Worm (Caenorhabditis elegans) whole organism, young adult: Measurements from ENCODE around the gene ZK666.2.
A peak's percentile ranks its signal among the peaks of the same experiment; 100 is the strongest.
"Not testable (repeated sequence)": the region's sequence is repeated elsewhere in the genome, so short reads cannot be mapped to it uniquely, and the experiment has no call there.

Experiments used
- B0336.3 ChIP-seq: fragments of 200-800 bp; sonication (Bioruptor generic); IDR thresholded peaks from 2 replicates; pipeline ENCODE4 v1.3.6; 2022; ENCODE audit warnings: missing genetic modification characterization, missing compliant biosample characterization
- F10E7.11 ChIP-seq: sonication (generic microtip); optimal IDR thresholded peaks from 2 replicates; lab custom pipeline; 2017; ENCODE audit warnings: mild to moderate bottlenecking, missing genetic modification characterization, moderate library complexity, missing compliant biosample characterization
- F22D6.2 ChIP-seq: sonication (generic microtip); optimal IDR thresholded peaks from 2 replicates; lab custom pipeline; 2016; ENCODE audit warnings: mild to moderate bottlenecking, missing genetic modification characterization, missing compliant biosample characterization
- F23B12.7 ChIP-seq: sonication (generic microtip); optimal IDR thresholded peaks from 2 replicates; lab custom pipeline; 2017; ENCODE audit warnings: missing genetic modification characterization, mild to moderate bottlenecking, missing compliant biosample characterization, antibody characterized with exemption, moderate library complexity; ENCODE audit not compliant: insufficient read depth
- F33H1.4 ChIP-seq: fragments of 200-800 bp; sonication (Bioruptor generic); IDR thresholded peaks from 2 replicates; pipeline ENCODE4 v1.3.6; 2022; ENCODE audit warnings: missing genetic modification reagents, missing genetic modification characterization, missing compliant biosample characterization
- F55B11.4 ChIP-seq: sonication (generic microtip); optimal IDR thresholded peaks from 2 replicates; lab custom pipeline; 2016; ENCODE audit warnings: missing compliant biosample characterization, missing genetic modification characterization, borderline replicate concordance; ENCODE audit not compliant: insufficient read depth
- F57A8.1 ChIP-seq: fragments of 200-800 bp; sonication (Bioruptor generic); optimal IDR thresholded peaks from 2 replicates; lab custom pipeline; 2018; ENCODE audit warnings: mild to moderate bottlenecking, missing genetic modification characterization, moderate library complexity, missing compliant biosample characterization
- T26A5.8 ChIP-seq: sonication (generic microtip); optimal IDR thresholded peaks from 2 replicates; lab custom pipeline; 2016; ENCODE audit warnings: missing genetic modification characterization, missing compliant biosample characterization
- Y53G8AR.9 ChIP-seq: fragments of 200-800 bp; sonication (Bioruptor generic); conservative IDR thresholded peaks from 2 replicates; pipeline ENCODE4 v1.3.6; 2022; ENCODE audit warnings: missing genetic modification reagents, missing genetic modification characterization, missing compliant biosample characterization
- Y95B8A.8 ChIP-seq: fragments of 200-800 bp; sonication (Bioruptor generic); IDR thresholded peaks from 2 replicates; pipeline ENCODE4 v1.3.6; 2022; ENCODE audit warnings: missing genetic modification reagents, missing genetic modification characterization, missing compliant biosample characterization
- ZK185.1 ChIP-seq: sonication (generic microtip); optimal IDR thresholded peaks from 2 replicates; lab custom pipeline; 2016; ENCODE audit warnings: mild to moderate bottlenecking, missing genetic modification characterization, missing compliant biosample characterization; ENCODE audit not compliant: poor library complexity, severe bottlenecking
- akir-1 ChIP-seq: fragments of 200-800 bp; sonication (Bioruptor generic); optimal IDR thresholded peaks from 2 replicates; lab custom pipeline; 2018; ENCODE audit warnings: mild to moderate bottlenecking, missing genetic modification characterization, moderate library complexity, missing compliant biosample characterization
- aptf-2 ChIP-seq: fragments of 200-800 bp; sonication (Bioruptor generic); conservative IDR thresholded peaks from 2 replicates; pipeline ENCODE4 v1.3.6; 2022; ENCODE audit warnings: missing genetic modification reagents, missing genetic modification characterization, missing compliant biosample characterization
- atf-7 ChIP-seq: sonication (generic microtip); optimal IDR thresholded peaks from 2 replicates; lab custom pipeline; 2017; ENCODE audit warnings: mild to moderate bottlenecking, missing genetic modification characterization, missing compliant biosample characterization
- athp-1 ChIP-seq: sonication (generic microtip); optimal IDR thresholded peaks from 2 replicates; lab custom pipeline; 2017; ENCODE audit warnings: mild to moderate bottlenecking, missing genetic modification characterization, missing compliant biosample characterization
- attf-5 ChIP-seq: fragments of 200-800 bp; sonication (Bioruptor generic); optimal IDR thresholded peaks from 2 replicates; lab custom pipeline; 2018; ENCODE audit warnings: mild to moderate bottlenecking, missing genetic modification characterization, missing compliant biosample characterization
- bed-1 ChIP-seq: fragments of 200-800 bp; sonication (Bioruptor generic); IDR thresholded peaks from 2 replicates; pipeline ENCODE4 v1.3.6; 2022; ENCODE audit warnings: missing genetic modification reagents, missing genetic modification characterization, missing compliant biosample characterization
- bed-2 ChIP-seq: fragments of 200-800 bp; sonication (Bioruptor generic); IDR thresholded peaks from 2 replicates; pipeline ENCODE4 v1.3.6; 2022; ENCODE audit warnings: missing genetic modification reagents, missing genetic modification characterization, missing compliant biosample characterization
- cebp-2 ChIP-seq: fragments of 200-800 bp; sonication (Bioruptor generic); IDR thresholded peaks from 2 replicates; pipeline ENCODE4 v1.3.6; 2022; ENCODE audit warnings: missing genetic modification characterization, missing compliant biosample characterization
- ceh-27 ChIP-seq: fragments of 200-800 bp; sonication (Bioruptor generic); optimal IDR thresholded peaks from 2 replicates; lab custom pipeline; 2018; ENCODE audit warnings: mild to moderate bottlenecking, missing genetic modification characterization, moderate library complexity, missing compliant biosample characterization
- ceh-58 ChIP-seq: fragments of 200-800 bp; sonication (Bioruptor generic); IDR thresholded peaks from 2 replicates; pipeline ENCODE4 v1.3.6; 2022; ENCODE audit warnings: missing genetic modification characterization, missing compliant biosample characterization
- dox-1 ChIP-seq: fragments of 200-800 bp; sonication (Bioruptor generic); IDR thresholded peaks from 2 replicates; pipeline ENCODE4 v1.3.6; 2022; ENCODE audit warnings: missing genetic modification reagents, missing genetic modification characterization, missing compliant biosample characterization
- efl-1 ChIP-seq: fragments of 150-350 bp; optimal IDR thresholded peaks from 2 replicates; lab custom pipeline; 2014; ENCODE audit warnings: missing biosample characterization, missing genetic modification reagents, missing genetic modification characterization
- fkh-3 ChIP-seq: sonication (generic microtip); optimal IDR thresholded peaks from 2 replicates; lab custom pipeline; 2016; ENCODE audit warnings: mild to moderate bottlenecking, missing genetic modification characterization, missing compliant biosample characterization
- hlh-26 ChIP-seq: fragments of 200-800 bp; sonication (Bioruptor generic); conservative IDR thresholded peaks from 2 replicates; pipeline ENCODE4 v1.3.6; 2022; ENCODE audit warnings: missing genetic modification reagents, missing genetic modification characterization, missing compliant biosample characterization
- let-526 ChIP-seq: fragments of 200-800 bp; sonication (Bioruptor generic); IDR thresholded peaks from 2 replicates; pipeline ENCODE4 v1.3.6; 2022; ENCODE audit warnings: missing genetic modification reagents, missing genetic modification characterization, missing compliant biosample characterization
- lin-26 ChIP-seq: fragments of 200-800 bp; sonication (Bioruptor generic); IDR thresholded peaks from 2 replicates; pipeline ENCODE4 v1.3.6; 2022; ENCODE audit warnings: missing genetic modification reagents, missing genetic modification characterization, missing compliant biosample characterization
- lin-54 ChIP-seq: fragments of 200-800 bp; sonication (Bioruptor generic); optimal IDR thresholded peaks from 2 replicates; lab custom pipeline; 2018; ENCODE audit warnings: mild to moderate bottlenecking, missing genetic modification characterization, missing compliant biosample characterization
- madf-6 ChIP-seq: fragments of 200-800 bp; sonication (Bioruptor generic); IDR thresholded peaks from 2 replicates; pipeline ENCODE4 v1.3.6; 2022; ENCODE audit warnings: missing genetic modification reagents, missing genetic modification characterization, missing compliant biosample characterization
- madf-8 ChIP-seq: fragments of 200-800 bp; sonication (Bioruptor generic); conservative IDR thresholded peaks from 2 replicates; pipeline ENCODE4 v1.3.6; 2022; ENCODE audit warnings: missing genetic modification reagents, missing genetic modification characterization, missing compliant biosample characterization
- mel-28 ChIP-seq: sonication (generic microtip); optimal IDR thresholded peaks from 2 replicates; lab custom pipeline; 2016; ENCODE audit warnings: borderline replicate concordance, mild to moderate bottlenecking, missing genetic modification characterization, missing compliant biosample characterization
- mes-4 ChIP-seq: sonication (generic microtip); optimal IDR thresholded peaks from 2 replicates; lab custom pipeline; 2016; ENCODE audit warnings: missing genotype, missing genetic modification characterization, missing compliant biosample characterization
- nfya-1 ChIP-seq: sonication (generic microtip); optimal IDR thresholded peaks from 2 replicates; lab custom pipeline; 2017; ENCODE audit warnings: antibody characterized with exemption, missing compliant biosample characterization, missing genetic modification characterization, borderline replicate concordance; ENCODE audit not compliant: insufficient read depth
- nhr-120 ChIP-seq: fragments of 200-800 bp; sonication (Bioruptor generic); IDR thresholded peaks from 2 replicates; pipeline ENCODE4 v1.3.6; 2022; ENCODE audit warnings: missing genetic modification characterization, missing compliant biosample characterization
- nhr-80 ChIP-seq: sonication (generic microtip); optimal IDR thresholded peaks from 2 replicates; lab custom pipeline; 2016; ENCODE audit warnings: missing genetic modification characterization, missing compliant biosample characterization
- pha-4 ChIP-seq: fragments of 150-350 bp; sonication (generic microtip); optimal IDR thresholded peaks from 2 replicates; lab custom pipeline; 2014; ENCODE audit warnings: missing biosample characterization, missing genetic modification reagents, missing genetic modification characterization
- repo-1 ChIP-seq: sonication (generic microtip); optimal IDR thresholded peaks from 2 replicates; lab custom pipeline; 2017; ENCODE audit warnings: mild to moderate bottlenecking, missing genetic modification characterization, missing compliant biosample characterization
- somi-1 ChIP-seq: fragments of 200-800 bp; sonication (Bioruptor generic); optimal IDR thresholded peaks from 2 replicates; lab custom pipeline; 2018; ENCODE audit warnings: mild to moderate bottlenecking, missing genetic modification characterization, missing compliant biosample characterization
- zfh-2 ChIP-seq: fragments of 200-800 bp; sonication (Bioruptor generic); conservative IDR thresholded peaks from 2 replicates; pipeline ENCODE4 v1.3.6; 2022; ENCODE audit warnings: missing genetic modification reagents, missing genetic modification characterization, missing compliant biosample characterization
- ztf-26 ChIP-seq: sonication (generic microtip); optimal IDR thresholded peaks from 2 replicates; lab custom pipeline; 2017; ENCODE audit warnings: missing genetic modification characterization, missing compliant biosample characterization

ZK666.2 gene

ce11 chrII:10443898-10444297, 27.8 kb downstream of the ZK666.2 start:
- peak; percentile 75 for TF ChIP-seq nhr-80
- no peak for TF ChIP-seq zfh-2 (GFP tag; lab: Robert Waterston, UW)

ce11 chrII:10442846-10443245, 28.8 kb downstream of the ZK666.2 start, which contains the start of gene ZK673.1:
Gene ZK673.1, plus strand, starts transcription at chrII:10443146.
- TF ChIP-seq F55B11.4 (tag; lab: Kevin White, UChicago); cebp-2 (GFP tag; lab: Robert Waterston, UW); attf-5: not testable (repeated sequence)

- TF ChIP-seq nfya-1, result no peak
- no peak for TF ChIP-seq nhr-120 (GFP tag; lab: Robert Waterston, UW)
- TF ChIP-seq mes-4 (tag; lab: Kevin White, UChicago), result no peak
- no peak for TF ChIP-seq bed-2 (GFP tag; lab: Robert Waterston, UW)
- TF ChIP-seq mel-28 (tag; lab: Kevin White, UChicago), result no peak
- TF ChIP-seq hlh-26 (GFP tag; lab: Robert Waterston, UW), result no peak
- TF ChIP-seq attf-5, result no peak
- no peak for TF ChIP-seq Y95B8A.8 (GFP tag; lab: Robert Waterston, UW)
- TF ChIP-seq, all 124 proteins: peak for 0
These were observed 31.7 kb downstream of the ZK666.2 start, which contains the start of gene E04D5.4 for ce11 chrII:10439976-10440375. Gene E04D5.4, plus strand, starts transcription at chrII:10440276.

ce11 chrII:10437840-10438239, 33.9 kb downstream of the ZK666.2 start:
- TF ChIP-seq F10E7.11 (tag; lab: Kevin White, UChicago), result no peak
- TF ChIP-seq bed-1 (GFP tag; lab: Robert Waterston, UW), result no peak
- no peak for TF ChIP-seq somi-1 (GFP tag; lab: Kevin White, UChicago)
- TF ChIP-seq F33H1.4 (GFP tag; lab: Robert Waterston, UW), result no peak
- TF ChIP-seq repo-1 (tag; lab: Kevin White, UChicago), result no peak
- no peak for TF ChIP-seq mes-4 (tag; lab: Kevin White, UChicago)
- no peak for TF ChIP-seq dox-1
- no peak for TF ChIP-seq ceh-27 (GFP tag; lab: Kevin White, UChicago)
- no peak for TF ChIP-seq aptf-2 (GFP tag; lab: Robert Waterston, UW)
- TF ChIP-seq pha-4 (tag; lab: Kevin White, UChicago), result no peak
- no peak for TF ChIP-seq fkh-3
- TF ChIP-seq let-526, result no peak
- TF ChIP-seq zfh-2 (GFP tag; lab: Robert Waterston, UW), result no peak
- TF ChIP-seq T26A5.8 (tag; lab: Kevin White, UChicago), result no peak
- no peak for TF ChIP-seq B0336.3 (GFP tag; lab: Robert Waterston, UW)
- no peak for TF ChIP-seq madf-8 (GFP tag; lab: Robert Waterston, UW)
- TF ChIP-seq akir-1 (GFP tag; lab: Kevin White, UChicago), result no peak
- TF ChIP-seq ZK185.1 (tag; lab: Kevin White, UChicago), result no peak
- TF ChIP-seq F23B12.7 (tag; lab: Kevin White, UChicago), result no peak

- TF ChIP-seq athp-1 (tag; lab: Kevin White, UChicago) (no peak), atf-7 (tag; lab: Kevin White, UChicago) (no peak), Y53G8AR.9 (GFP tag; lab: Robert Waterston, UW) (no peak), attf-5 (no peak), ztf-26 (tag; lab: Kevin White, UChicago) (no peak), T26A5.8 (tag; lab: Kevin White, UChicago) (no peak), cebp-2 (GFP tag; lab: Robert Waterston, UW) (no peak), F57A8.1 (no peak), madf-6 (GFP tag; lab: Robert Waterston, UW) (no peak), efl-1 (GFP tag; lab: Kevin White, UChicago) (no peak), lin-26 (GFP tag; lab: Robert Waterston, UW) (no peak), mel-28 (tag; lab: Kevin White, UChicago) (no peak), F22D6.2 (tag; lab: Kevin White, UChicago) (no peak), lin-54 (GFP tag; lab: Kevin White, UChicago) (no peak), ceh-58 (GFP tag; lab: Robert Waterston, UW) (no peak)
- TF ChIP-seq, all 124 proteins: peak for 0
These were observed 35.9 kb downstream of the ZK666.2 start, which contains the start of gene cut-4 for ce11 chrII:10435836-10436235. Gene cut-4, plus strand, starts transcription at chrII:10436136.
